Worm (Caenorhabditis elegans): ENCODE measurements around the gene C55C3.7.

- TF ChIP-seq nhr-77 (tag; optimal IDR thresholded peaks at IDR 0.05) (no peak), nhr-25 (tag; optimal IDR thresholded peaks at IDR 0.05) (no peak), lsy-2 (tag; optimal IDR thresholded peaks at IDR 0.05) (no peak), ceh-16 (tag; optimal IDR thresholded peaks at IDR 0.05) (no peak), ama-1 (optimal IDR thresholded peaks at IDR 0.05) (no peak), egl-27 (tag; optimal IDR thresholded peaks at IDR 0.05) (no peak), mdl-1 (tag; optimal IDR thresholded peaks at IDR 0.05) (no peak), nhr-129 (tag; optimal IDR thresholded peaks at IDR 0.05) (no peak)
Observed at ce11 chrIV:5671325-5671724, 11.1 kb downstream of the C55C3.7 start.

Data from whole organism, L2 larva.